Worm (Caenorhabditis elegans) whole organism, L1 larva: ENCODE results near the gene nlp-53.

Experiments used
- C16A3.4 ChIP-seq: fragments of 150-350 bp; optimal IDR thresholded peaks from 2 replicates; lab custom pipeline; 2014; ENCODE audit warnings: missing biosample characterization, missing genetic modification characterization
- F16B12.6 ChIP-seq: fragments of 150-350 bp; optimal IDR thresholded peaks from 2 replicates; lab custom pipeline; 2014; ENCODE audit warnings: missing biosample characterization, missing genetic modification characterization
- aha-1 ChIP-seq: fragments of 150-350 bp; optimal IDR thresholded peaks from 2 replicates; lab custom pipeline; 2014; ENCODE audit warnings: missing biosample characterization, missing genetic modification characterization
- alr-1 ChIP-seq: fragments of 200-800 bp; sonication (Bioruptor generic); optimal IDR thresholded peaks from 2 replicates; lab custom pipeline; 2018; ENCODE audit warnings: borderline replicate concordance, mild to moderate bottlenecking, missing genetic modification characterization, missing compliant biosample characterization
- ama-1 ChIP-seq: fragments of 150-350 bp; optimal IDR thresholded peaks from 2 replicates; lab custom pipeline; 2014
- blmp-1 ChIP-seq: fragments of 150-350 bp; optimal IDR thresholded peaks from 2 replicates; lab custom pipeline; 2014; ENCODE audit warnings: missing biosample characterization, missing genetic modification characterization
- ceh-63 ChIP-seq: fragments of 200-800 bp; sonication (Bioruptor generic); optimal IDR thresholded peaks from 2 replicates; lab custom pipeline; 2018; ENCODE audit warnings: mild to moderate bottlenecking, missing genetic modification characterization, missing compliant biosample characterization
- ceh-8 ChIP-seq: fragments of 200-800 bp; sonication (Bioruptor generic); optimal IDR thresholded peaks from 2 replicates; lab custom pipeline; 2018; ENCODE audit warnings: mild to moderate bottlenecking, missing genetic modification characterization, moderate library complexity, missing compliant biosample characterization
- ceh-82 ChIP-seq, 3 experiments: fragments of 150-350 bp in 1 of 3; sonication (generic microtip) in 2 of 3; optimal IDR thresholded peaks; 2 replicates each; lab custom pipeline; 2014 to 2017; ENCODE audit warnings: missing biosample characterization in 3 of 3, missing genetic modification characterization in 3 of 3
- ces-1 ChIP-seq: fragments of 150-350 bp; optimal IDR thresholded peaks from 2 replicates; lab custom pipeline; 2014; ENCODE audit warnings: missing biosample characterization, missing genetic modification reagents, missing genetic modification characterization
- dpl-1 ChIP-seq, 3 experiments: fragments of 150-350 bp in 2 of 3; sonication (generic microtip) in 1 of 3; optimal IDR thresholded peaks; 2 replicates each; lab custom pipeline; 2014 to 2017; ENCODE audit warnings: missing biosample characterization in 3 of 3, missing genetic modification characterization in 3 of 3, missing genetic modification reagents in 3 of 3
- efl-1 ChIP-seq, 4 experiments: fragments of 150-350 bp; optimal IDR thresholded peaks in 3 of 4; peaks in 1 of 4; 1 replicate in 1 of 4; 2 replicates in 3 of 4; lab custom pipeline; 2014; ENCODE audit warnings: missing biosample characterization in 2 of 4, missing genetic modification characterization in 2 of 4, missing genetic modification reagents in 2 of 4
- efl-3 ChIP-seq: fragments of 200-800 bp; sonication (Bioruptor generic); optimal IDR thresholded peaks from 2 replicates; lab custom pipeline; 2018; ENCODE audit warnings: mild to moderate bottlenecking, missing genetic modification characterization, missing compliant biosample characterization
- elt-2 ChIP-seq: sonication (generic microtip); optimal IDR thresholded peaks from 2 replicates; lab custom pipeline; 2016; ENCODE audit warnings: missing genetic modification characterization, mild to moderate bottlenecking, inconsistent platforms, missing compliant biosample characterization, missing genetic modification reagents
- elt-3 ChIP-seq, 6 experiments: fragments of 150-350 bp in 1 of 6; sonication (generic microtip); optimal IDR thresholded peaks; 2 replicates each; lab custom pipeline; 2017 to 2018; ENCODE audit warnings: missing biosample characterization in 6 of 6, missing genetic modification characterization in 6 of 6, inconsistent platforms in 1 of 6
- ets-5 ChIP-seq: fragments of 200-800 bp; sonication (Bioruptor generic); IDR thresholded peaks from 2 replicates; pipeline ENCODE4 v1.3.6; 2022; ENCODE audit warnings: missing genetic modification characterization, missing compliant biosample characterization
- fkh-10 ChIP-seq: sonication (generic microtip); optimal IDR thresholded peaks from 2 replicates; lab custom pipeline; 2017; ENCODE audit warnings: missing biosample characterization, missing genetic modification reagents, missing genetic modification characterization
- fkh-4 ChIP-seq: sonication (generic microtip); optimal IDR thresholded peaks from 2 replicates; lab custom pipeline; 2016; ENCODE audit warnings: missing compliant biosample characterization, missing genetic modification characterization, borderline replicate concordance
- fkh-8 ChIP-seq: sonication (generic microtip); optimal IDR thresholded peaks from 2 replicates; lab custom pipeline; 2016; ENCODE audit warnings: mild to moderate bottlenecking, missing genetic modification characterization, missing compliant biosample characterization
- hlh-17 ChIP-seq: fragments of 200-800 bp; sonication (Bioruptor generic); optimal IDR thresholded peaks from 2 replicates; lab custom pipeline; 2018; ENCODE audit warnings: missing genetic modification characterization, mild to moderate bottlenecking, missing compliant biosample characterization, moderate library complexity, borderline replicate concordance
- hlh-4 ChIP-seq: sonication (generic microtip); optimal IDR thresholded peaks from 2 replicates; lab custom pipeline; 2016; ENCODE audit warnings: mild to moderate bottlenecking, missing genetic modification characterization, missing compliant biosample characterization
- hpl-2 ChIP-seq: fragments of 150-350 bp; optimal IDR thresholded peaks from 2 replicates; lab custom pipeline; 2014; ENCODE audit warnings: missing biosample characterization, missing genetic modification reagents, missing genetic modification characterization
- jun-1 ChIP-seq: fragments of 150-350 bp; optimal IDR thresholded peaks from 2 replicates; lab custom pipeline; 2014; ENCODE audit warnings: missing biosample characterization, missing genetic modification reagents, missing genetic modification characterization
- lin-35 ChIP-seq, 2 experiments: fragments of 150-350 bp; optimal IDR thresholded peaks; 2 replicates each; lab custom pipeline; 2014; ENCODE audit warnings: missing biosample characterization in 2 of 2, missing genetic modification characterization in 2 of 2, missing genetic modification reagents in 2 of 2
- lin-39 ChIP-seq: fragments of 150-350 bp; optimal IDR thresholded peaks from 2 replicates; lab custom pipeline; 2014; ENCODE audit warnings: missing biosample characterization, missing genetic modification reagents, missing genetic modification characterization
- lsy-2 ChIP-seq, 2 experiments: fragments of 150-350 bp; optimal IDR thresholded peaks; 2 replicates each; lab custom pipeline; 2014; ENCODE audit warnings: missing biosample characterization in 2 of 2, missing genetic modification characterization in 2 of 2
- nhr-12 ChIP-seq: sonication (generic microtip); optimal IDR thresholded peaks from 2 replicates; lab custom pipeline; 2017; ENCODE audit warnings: missing biosample characterization, missing genetic modification characterization
- nhr-20 ChIP-seq: sonication (generic microtip); optimal IDR thresholded peaks from 2 replicates; lab custom pipeline; 2016; ENCODE audit warnings: mild to moderate bottlenecking, missing genetic modification characterization, missing compliant biosample characterization
- nhr-237 ChIP-seq: fragments of 150-350 bp; optimal IDR thresholded peaks from 2 replicates; lab custom pipeline; 2014; ENCODE audit warnings: missing biosample characterization, missing genetic modification characterization
- nhr-71 ChIP-seq: sonication (generic microtip); optimal IDR thresholded peaks from 2 replicates; lab custom pipeline; 2016; ENCODE audit warnings: mild to moderate bottlenecking, missing genetic modification characterization, moderate library complexity, missing compliant biosample characterization
- nhr-76 ChIP-seq: sonication (generic microtip); optimal IDR thresholded peaks from 2 replicates; lab custom pipeline; 2017; ENCODE audit warnings: missing biosample characterization, missing genetic modification characterization
- nhr-85 ChIP-seq: sonication (generic microtip); peaks from one replicate; lab custom pipeline; 2016; ENCODE audit warnings: missing genetic modification characterization, inconsistent platforms, missing compliant biosample characterization
- nhr-90 ChIP-seq: sonication (generic microtip); optimal IDR thresholded peaks from 2 replicates; lab custom pipeline; 2016; ENCODE audit warnings: mild to moderate bottlenecking, missing genetic modification characterization, missing compliant biosample characterization; ENCODE audit not compliant: poor library complexity
- pag-3 ChIP-seq: sonication (generic microtip); optimal IDR thresholded peaks from 2 replicates; lab custom pipeline; 2017; ENCODE audit warnings: missing genetic modification characterization, mild to moderate bottlenecking, missing compliant biosample characterization, antibody characterized with exemption, borderline replicate concordance; ENCODE audit not compliant: insufficient read depth
- rnt-1 ChIP-seq: sonication (generic microtip); optimal IDR thresholded peaks from 2 replicates; lab custom pipeline; 2016; ENCODE audit warnings: mild to moderate bottlenecking, missing genetic modification characterization, moderate library complexity, missing compliant biosample characterization
- skn-1 ChIP-seq: fragments of 150-350 bp; optimal IDR thresholded peaks from 2 replicates; lab custom pipeline; 2014; ENCODE audit warnings: missing biosample characterization, missing genetic modification characterization
- snpc-4 ChIP-seq: fragments of 150-350 bp; optimal IDR thresholded peaks from 2 replicates; lab custom pipeline; 2014; ENCODE audit warnings: missing biosample characterization, missing genetic modification characterization
- snu-23 ChIP-seq: sonication (generic microtip); optimal IDR thresholded peaks from 2 replicates; lab custom pipeline; 2016; ENCODE audit warnings: missing genetic modification characterization, missing compliant biosample characterization
- sox-4 ChIP-seq: sonication (generic microtip); optimal IDR thresholded peaks from 2 replicates; lab custom pipeline; 2016; ENCODE audit warnings: missing genetic modification characterization, missing compliant biosample characterization
- sptf-1 ChIP-seq: fragments of 150-350 bp; optimal IDR thresholded peaks from 2 replicates; lab custom pipeline; 2014; ENCODE audit warnings: missing biosample characterization, missing genetic modification characterization
- sup-37 ChIP-seq: fragments of 200-800 bp; sonication (Bioruptor generic); optimal IDR thresholded peaks from 2 replicates; lab custom pipeline; 2018; ENCODE audit warnings: mild to moderate bottlenecking, missing genetic modification characterization, missing compliant biosample characterization
- swsn-7 ChIP-seq: sonication (generic microtip); optimal IDR thresholded peaks from 2 replicates; lab custom pipeline; 2016; ENCODE audit warnings: missing genetic modification characterization, missing compliant biosample characterization
- tlp-1 ChIP-seq: fragments of 150-350 bp; optimal IDR thresholded peaks from 2 replicates; lab custom pipeline; 2014; ENCODE audit warnings: missing biosample characterization, missing genetic modification characterization
- unc-130 ChIP-seq: fragments of 150-350 bp; optimal IDR thresholded peaks from 2 replicates; lab custom pipeline; 2017; ENCODE audit warnings: missing biosample characterization, missing genetic modification characterization, inconsistent platforms
- unc-30 ChIP-seq: sonication (generic microtip); optimal IDR thresholded peaks from 2 replicates; lab custom pipeline; 2017; ENCODE audit warnings: missing biosample characterization, missing genetic modification characterization
- unc-62 ChIP-seq: fragments of 150-350 bp; optimal IDR thresholded peaks from 2 replicates; lab custom pipeline; 2014; ENCODE audit warnings: missing biosample characterization, missing genetic modification reagents, missing genetic modification characterization
- vab-15 ChIP-seq: sonication (generic microtip); optimal IDR thresholded peaks from 2 replicates; lab custom pipeline; 2017; ENCODE audit warnings: missing genotype, mild to moderate bottlenecking, missing genetic modification characterization, missing compliant biosample characterization
- zag-1 ChIP-seq: fragments of 150-350 bp; optimal IDR thresholded peaks from 2 replicates; lab custom pipeline; 2014; ENCODE audit warnings: missing biosample characterization, missing genetic modification characterization
- zip-4 ChIP-seq: fragments of 200-800 bp; sonication (Bioruptor generic); optimal IDR thresholded peaks from 2 replicates; lab custom pipeline; 2018; ENCODE audit warnings: mild to moderate bottlenecking, missing genetic modification characterization, moderate library complexity, missing compliant biosample characterization

nlp-53 gene

ce11 chrX:13583895-13584344, 34.8 kb upstream of the nlp-53 start (continued):
- TF ChIP-seq jun-1 (tag; lab: Kevin White, UChicago) (no peak), C16A3.4 (tag; lab: Kevin White, UChicago) (no peak), dpl-1 (GFP tag; optimal IDR thresholded peaks at IDR 0.05; lab: Kevin White, UChicago) (no peak), nhr-85 (tag; lab: Kevin White, UChicago) (peak; percentile 84), efl-3 (no peak), sptf-1 (tag; lab: Kevin White, UChicago) (no peak), zag-1 (tag; lab: Kevin White, UChicago) (no peak), ets-5 (GFP tag; lab: Robert Waterston, UW) (no peak), ces-1 (GFP tag; lab: Kevin White, UChicago) (no peak), nhr-90 (tag; lab: Kevin White, UChicago) (peak; percentile 46), snpc-4 (tag; lab: Kevin White, UChicago) (no peak), ceh-82 (tag; optimal IDR thresholded peaks at IDR 0.05; lab: Kevin White, UChicago) (peak in 1 of 3 experiments; percentile 30), nhr-237 (tag; lab: Kevin White, UChicago) (no peak), elt-3 (tag; optimal IDR thresholded peaks at IDR 0.05; lab: Kevin White, UChicago) (peak in 1 of 6 experiments; percentile 2), lsy-2 (tag; optimal IDR thresholded peaks at IDR 0.05; lab: Kevin White, UChicago) (peak in 1 of 2 experiments; percentile 16), skn-1 (tag; lab: Kevin White, UChicago) (no peak), sup-37 (GFP tag; lab: Kevin White, UChicago) (no peak), unc-30 (tag; lab: Kevin White, UChicago) (no peak), unc-62 (GFP tag; lab: Kevin White, UChicago) (no peak), pag-3 (tag; lab: Kevin White, UChicago) (no peak), fkh-10 (no peak), rnt-1 (tag; lab: Kevin White, UChicago) (peak; percentile 42), aha-1 (tag; lab: Kevin White, UChicago) (no peak), blmp-1 (tag; lab: Kevin White, UChicago) (peak; percentile 32), snu-23 (GFP tag; lab: Kevin White, UChicago) (peak; percentile 52), nhr-76 (no peak), vab-15 (no peak), hlh-17 (GFP tag; lab: Kevin White, UChicago) (no peak), unc-130 (tag; lab: Kevin White, UChicago) (no peak), ama-1 (lab: Kevin White, UChicago) (no peak), ceh-8 (GFP tag; lab: Kevin White, UChicago) (no peak)
- TF ChIP-seq, all 84 proteins: peak for 21

ce11 chrX:13584725-13585371, 33.8 kb upstream of the nlp-53 start, which contains the start of gene unc-84:
unc-84 (plus strand) TSS chrX:13584775.
- TF ChIP-seq lin-35 (GFP tag; optimal IDR thresholded peaks at IDR 0.05; lab: Kevin White, UChicago) (peak; percentile 45 to 77), lsy-2 (tag; optimal IDR thresholded peaks at IDR 0.05; lab: Kevin White, UChicago) (no peak), nhr-20 (tag; lab: Kevin White, UChicago) (peak; percentile 10), zip-4 (GFP tag; lab: Kevin White, UChicago) (no peak), unc-30 (tag; lab: Kevin White, UChicago) (no peak), nhr-12 (tag; lab: Kevin White, UChicago) (no peak), tlp-1 (tag; lab: Kevin White, UChicago) (no peak), C16A3.4 (tag; lab: Kevin White, UChicago) (no peak), sox-4 (tag; lab: Kevin White, UChicago) (no peak), ceh-82 (tag; optimal IDR thresholded peaks at IDR 0.05; lab: Kevin White, UChicago) (no peak), hpl-2 (GFP tag; lab: Kevin White, UChicago) (no peak), elt-2 (tag; lab: Kevin White, UChicago) (no peak), swsn-7 (tag; lab: Kevin White, UChicago) (peak; percentile 2), efl-1 (optimal IDR thresholded peaks at IDR 0.05; lab: Kevin White, UChicago) (peak; percentile 11 to 74), efl-1 (GFP tag; optimal IDR thresholded peaks at IDR 0.05 in 1 of 2; lab: Kevin White, UChicago) (peak; percentile 79 to 97), fkh-8 (tag; lab: Kevin White, UChicago) (peak; percentile 8), rnt-1 (tag; lab: Kevin White, UChicago) (peak; percentile 59), fkh-4 (tag; lab: Kevin White, UChicago) (no peak), alr-1 (tag; lab: Kevin White, UChicago) (no peak), efl-3 (no peak), lin-39 (no peak), ceh-63 (GFP tag; lab: Kevin White, UChicago) (no peak), F16B12.6 (tag; lab: Kevin White, UChicago) (no peak), unc-130 (tag; lab: Kevin White, UChicago) (no peak), nhr-71 (peak; percentile 39), pag-3 (tag; lab: Kevin White, UChicago) (no peak), ceh-8 (GFP tag; lab: Kevin White, UChicago) (no peak), hlh-4 (tag; lab: Kevin White, UChicago) (no peak)
